Fruit fly (Drosophila melanogaster) whole organism, embryonic: ENCODE measurements around the gene CG4025.

ENCODE experiments used
- CG10267 ChIP-seq: fragments of 200-800 bp; sonication (Bioruptor generic); optimal IDR thresholded peaks from 2 replicates; lab custom pipeline; 2018; ENCODE audit warnings: missing biosample characterization, mild to moderate bottlenecking, missing genetic modification characterization, moderate library complexity
- CG10274 ChIP-seq: fragments of 200-800 bp; sonication (Bioruptor generic); optimal IDR thresholded peaks from 3 replicates; lab custom pipeline; 2017; ENCODE audit warnings: missing biosample characterization, mild to moderate bottlenecking, missing genetic modification characterization
- CG13287 ChIP-seq: fragments of 200-800 bp; sonication (Bioruptor generic); IDR thresholded peaks from 2 replicates; pipeline ENCODE4 v1.3.6; 2022; ENCODE audit warnings: missing biosample characterization, missing genetic modification characterization; ENCODE audit not compliant: partially characterized antibody
- CG13296 ChIP-seq: fragments of 200-800 bp; sonication (Bioruptor generic); optimal IDR thresholded peaks from 3 replicates; lab custom pipeline; 2018; ENCODE audit warnings: missing biosample characterization, mild to moderate bottlenecking, missing genetic modification characterization
- CG13624 ChIP-seq: fragments of 200-800 bp; sonication (Bioruptor generic); optimal IDR thresholded peaks from 2 replicates; lab custom pipeline; 2016; ENCODE audit warnings: missing biosample characterization, missing genetic modification characterization
- CG17612 ChIP-seq: fragments of 200-800 bp; sonication (Bioruptor generic); IDR thresholded peaks from 2 replicates; pipeline ENCODE4 v1.3.6; 2022; ENCODE audit warnings: missing biosample characterization, missing genetic modification characterization
- CG17829 ChIP-seq: fragments of 200-800 bp; optimal IDR thresholded peaks from 2 replicates; lab custom pipeline; 2019; ENCODE audit warnings: missing biosample characterization, mild to moderate bottlenecking, missing genetic modification characterization, moderate library complexity
- CG2129 ChIP-seq: fragments of 200-800 bp; sonication (Bioruptor generic); IDR thresholded peaks from 2 replicates; pipeline ENCODE4 v1.3.6; 2022; ENCODE audit warnings: missing biosample characterization, missing genetic modification characterization; ENCODE audit not compliant: partially characterized antibody
- CG30431 ChIP-seq: fragments of 200-800 bp; sonication (Bioruptor generic); optimal IDR thresholded peaks from 2 replicates; lab custom pipeline; 2017; ENCODE audit warnings: missing biosample characterization, missing genetic modification characterization
- CG34376 ChIP-seq: fragments of 200-800 bp; sonication (Bioruptor generic); optimal IDR thresholded peaks from 2 replicates; lab custom pipeline; 2018; ENCODE audit warnings: missing biosample characterization, mild to moderate bottlenecking, missing genetic modification characterization
- CG3847 ChIP-seq: fragments of 200-800 bp; sonication (Bioruptor generic); IDR thresholded peaks from 2 replicates; pipeline ENCODE4 v1.3.6; 2022; ENCODE audit warnings: missing biosample characterization, missing genetic modification characterization
- CG6254 ChIP-seq: fragments of 200-800 bp; sonication (Bioruptor generic); optimal IDR thresholded peaks from 3 replicates; lab custom pipeline; 2017; ENCODE audit warnings: mild to moderate bottlenecking, missing biosample characterization, missing genetic modification reagents, missing genetic modification characterization
- CG6791 ChIP-seq: fragments of 200-800 bp; sonication (Bioruptor generic); IDR thresholded peaks from 3 replicates; pipeline ENCODE4 v1.3.6; 2022; ENCODE audit warnings: missing biosample characterization, missing genetic modification characterization; ENCODE audit not compliant: partially characterized antibody
- CG7357 ChIP-seq: fragments of 200-800 bp; sonication (Bioruptor generic); IDR thresholded peaks from 3 replicates; pipeline ENCODE4 v1.3.6; 2022; ENCODE audit warnings: missing biosample characterization, missing genetic modification characterization
- CG7786 ChIP-seq: fragments of 200-800 bp; sonication (Bioruptor generic); optimal IDR thresholded peaks from 2 replicates; lab custom pipeline; 2016; ENCODE audit warnings: missing biosample characterization, missing genetic modification characterization
- CG7839 ChIP-seq: fragments of 200-800 bp; sonication (Bioruptor generic); optimal IDR thresholded peaks from 3 replicates; lab custom pipeline; 2018; ENCODE audit warnings: missing biosample characterization, mild to moderate bottlenecking, missing genetic modification characterization, moderate library complexity
- CG8478 ChIP-seq: fragments of >200 bp; optimal IDR thresholded peaks from 2 replicates; lab custom pipeline; 2018
- CG9609 ChIP-seq: fragments of 200-800 bp; sonication (Bioruptor generic); optimal IDR thresholded peaks from 3 replicates; lab custom pipeline; 2016; ENCODE audit warnings: missing biosample characterization, missing genetic modification characterization
- CG9932 ChIP-seq: fragments of 200-800 bp; sonication (Bioruptor generic); IDR thresholded peaks from 2 replicates; pipeline ENCODE4 v1.3.6; 2022; ENCODE audit warnings: missing biosample characterization, missing genetic modification characterization
- D ChIP-seq, 2 experiments: fragments of 200-800 bp in 1 of 2; fragments of >200 bp in 1 of 2; sonication (Bioruptor generic) in 1 of 2; optimal IDR thresholded peaks; 2 replicates in 1 of 2; 3 replicates in 1 of 2; lab custom pipeline; 2017; ENCODE audit warnings: mild to moderate bottlenecking in 1 of 2, missing biosample characterization in 1 of 2, missing genetic modification characterization in 1 of 2, missing genetic modification reagents in 1 of 2
- D19A ChIP-seq: fragments of 200-800 bp; optimal IDR thresholded peaks from 3 replicates; lab custom pipeline; 2019; ENCODE audit warnings: missing biosample characterization, mild to moderate bottlenecking, missing genetic modification characterization, moderate library complexity
- Doc3 ChIP-seq: fragments of 200-800 bp; sonication (Bioruptor generic); IDR thresholded peaks from 3 replicates; pipeline ENCODE4 v1.3.6; 2022; ENCODE audit warnings: missing biosample characterization, missing genetic modification characterization; ENCODE audit not compliant: partially characterized antibody
- Ets65A ChIP-seq: fragments of 200-800 bp; sonication (Bioruptor generic); peaks from one replicate; lab custom pipeline; 2016; ENCODE audit warnings: missing biosample characterization, missing genetic modification characterization
- H15 ChIP-seq: fragments of 200-800 bp; sonication (Bioruptor generic); IDR thresholded peaks from 3 replicates; pipeline ENCODE4 v1.3.6; 2022; ENCODE audit warnings: missing biosample characterization, missing genetic modification characterization
- Hand ChIP-seq: fragments of 200-800 bp; sonication (Bioruptor generic); optimal IDR thresholded peaks from 2 replicates; lab custom pipeline; 2017; ENCODE audit warnings: mild to moderate bottlenecking, missing biosample characterization, missing genetic modification reagents, missing genetic modification characterization
- Lhr ChIP-seq: fragments of 200-800 bp; sonication (Bioruptor generic); optimal IDR thresholded peaks from 3 replicates; lab custom pipeline; 2017; ENCODE audit warnings: mild to moderate bottlenecking, missing biosample characterization, missing genetic modification reagents, missing genetic modification characterization
- Lim3 ChIP-seq: fragments of 200-800 bp; sonication (Bioruptor generic); IDR thresholded peaks from 2 replicates; pipeline ENCODE4 v1.3.6; 2022; ENCODE audit warnings: missing biosample characterization, missing genetic modification characterization
- Lpt ChIP-seq: fragments of >200 bp; optimal IDR thresholded peaks from 2 replicates; lab custom pipeline; 2018; ENCODE audit warnings: missing biosample characterization, missing genetic modification characterization
- Max ChIP-seq: fragments of 200-800 bp; sonication (Bioruptor generic); optimal IDR thresholded peaks from 2 replicates; lab custom pipeline; 2016; ENCODE audit warnings: missing biosample characterization, mild to moderate bottlenecking, missing genetic modification characterization
- NFAT ChIP-seq: fragments of 200-800 bp; sonication (Bioruptor generic); IDR thresholded peaks from 2 replicates; pipeline ENCODE4 v1.3.6; 2022; ENCODE audit warnings: missing biosample characterization, missing genetic modification characterization
- Oli ChIP-seq: fragments of 200-800 bp; sonication (Bioruptor generic); optimal IDR thresholded peaks from 2 replicates; lab custom pipeline; 2018; ENCODE audit warnings: missing biosample characterization, mild to moderate bottlenecking, missing genetic modification characterization, moderate library complexity
- Scr ChIP-seq: fragments of 200-800 bp; sonication (Bioruptor generic); IDR thresholded peaks from 2 replicates; pipeline ENCODE4 v1.3.6; 2022; ENCODE audit warnings: missing biosample characterization, missing genetic modification characterization; ENCODE audit not compliant: partially characterized antibody
- Sox100B ChIP-seq: fragments of 200-800 bp; sonication (Bioruptor generic); optimal IDR thresholded peaks from 3 replicates; lab custom pipeline; 2018; ENCODE audit warnings: missing biosample characterization, mild to moderate bottlenecking, missing genetic modification characterization
- Usf ChIP-seq: fragments of 200-800 bp; sonication (Bioruptor generic); optimal IDR thresholded peaks from 2 replicates; lab custom pipeline; 2017; ENCODE audit warnings: missing genotype, missing biosample characterization, missing genetic modification characterization
- Xbp1 ChIP-seq: fragments of 200-800 bp; sonication (Bioruptor generic); optimal IDR thresholded peaks from 3 replicates; lab custom pipeline; 2016; ENCODE audit warnings: missing biosample characterization, mild to moderate bottlenecking, missing genetic modification characterization
- br ChIP-seq: fragments of >200 bp; optimal IDR thresholded peaks from 2 replicates; lab custom pipeline; 2017
- cg ChIP-seq: fragments of 200-800 bp; sonication (Bioruptor generic); optimal IDR thresholded peaks from 3 replicates; lab custom pipeline; 2019; ENCODE audit warnings: missing biosample characterization, mild to moderate bottlenecking, missing genetic modification characterization, moderate library complexity
- crol ChIP-seq: fragments of 200-800 bp; sonication (Bioruptor generic); IDR thresholded peaks from 2 replicates; pipeline ENCODE4 v1.3.6; 2022; ENCODE audit warnings: missing biosample characterization, missing genetic modification characterization
- ems ChIP-seq: fragments of 200-800 bp; sonication (Bioruptor generic); optimal IDR thresholded peaks from 3 replicates; lab custom pipeline; 2016; ENCODE audit warnings: missing biosample characterization, missing genetic modification characterization
- en ChIP-seq: fragments of 200-800 bp; sonication (Bioruptor generic); optimal IDR thresholded peaks from 2 replicates; lab custom pipeline; 2016; ENCODE audit warnings: missing biosample characterization, missing genetic modification characterization
- eve ChIP-seq, 2 experiments: fragments of >200 bp; optimal IDR thresholded peaks; 2 replicates each; lab custom pipeline; 2017; ENCODE audit warnings: missing biosample characterization in 2 of 2, missing genetic modification characterization in 2 of 2
- eyg ChIP-seq: fragments of 200-800 bp; sonication (Bioruptor generic); optimal IDR thresholded peaks from 3 replicates; lab custom pipeline; 2016; ENCODE audit warnings: missing biosample characterization, missing genetic modification characterization
- hb ChIP-seq: fragments of 200-800 bp; sonication (Bioruptor generic); IDR thresholded peaks from 3 replicates; pipeline ENCODE4 v1.3.6; 2022; ENCODE audit warnings: missing biosample characterization, missing genetic modification characterization; ENCODE audit not compliant: partially characterized antibody
- hkb ChIP-seq, 2 experiments: fragments of 200-800 bp in 1 of 2; fragments of >200 bp in 1 of 2; sonication (Bioruptor generic) in 1 of 2; IDR thresholded peaks in 1 of 2; optimal IDR thresholded peaks in 1 of 2; 2 replicates each; pipeline versions ENCODE4 v1.3.6 to Lab custom; 2017 to 2022; ENCODE audit warnings: missing biosample characterization in 1 of 2, missing genetic modification characterization in 1 of 2
- knrl ChIP-seq: fragments of 200-800 bp; sonication (Bioruptor generic); IDR thresholded peaks from 3 replicates; pipeline ENCODE4 v1.3.6; 2022; ENCODE audit warnings: missing biosample characterization, missing genetic modification characterization; ENCODE audit not compliant: partially characterized antibody
- p53 ChIP-seq: fragments of 200-800 bp; sonication (Bioruptor generic); optimal IDR thresholded peaks from 2 replicates; lab custom pipeline; 2016; ENCODE audit warnings: missing biosample characterization, missing genetic modification characterization
- seq ChIP-seq: fragments of 200-800 bp; sonication (Bioruptor generic); IDR thresholded peaks from 2 replicates; pipeline ENCODE4 v1.3.6; 2022; ENCODE audit warnings: missing biosample characterization, missing genetic modification characterization
- sqz ChIP-seq: fragments of 200-800 bp; sonication (Bioruptor generic); optimal IDR thresholded peaks from 3 replicates; lab custom pipeline; 2018; ENCODE audit warnings: missing biosample characterization, mild to moderate bottlenecking, missing genetic modification characterization
- tll ChIP-seq, 2 experiments: fragments of 200-800 bp in 1 of 2; fragments of >200 bp in 1 of 2; sonication (Bioruptor generic) in 1 of 2; optimal IDR thresholded peaks; 2 replicates each; lab custom pipeline; 2017 to 2019; ENCODE audit warnings: missing biosample characterization in 2 of 2, missing genetic modification characterization in 2 of 2, mild to moderate bottlenecking in 1 of 2, moderate library complexity in 1 of 2
- vfl ChIP-seq: fragments of 200-800 bp; sonication (Bioruptor generic); optimal IDR thresholded peaks from 2 replicates; lab custom pipeline; 2016; ENCODE audit warnings: missing biosample characterization, missing genetic modification characterization

The CG4025 gene

DNA sequence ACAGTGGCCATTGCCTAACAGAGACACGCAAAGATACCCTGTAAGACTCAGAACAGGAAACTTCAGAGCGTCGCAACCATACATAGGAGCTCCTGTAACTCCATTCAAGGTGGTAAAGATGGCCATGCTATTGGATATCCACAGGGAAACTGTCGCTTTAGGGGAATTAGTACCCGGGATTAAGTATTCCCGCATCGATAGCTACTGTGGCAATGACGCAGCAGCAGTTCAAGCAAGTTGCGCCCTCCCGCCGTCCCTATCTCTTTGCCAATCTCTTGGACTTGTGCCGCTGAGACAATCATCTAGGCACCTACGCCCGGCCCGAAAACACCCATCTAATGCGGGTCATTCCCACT lies 6.1 kb upstream of the CG4025 start (continued):
- TF ChIP-seq crol (GFP tag; lab: Robert Waterston, UW) (peak; percentile 28; the same call in 1 of the 2 replicates), CG10274 (GFP tag; lab: Kevin White, UChicago) (peak; percentile 16), CG6254 (GFP tag; lab: Kevin White, UChicago) (no peak), Xbp1 (peak; percentile 15), CG9932 (GFP tag; lab: Robert Waterston, UW) (peak; percentile 83), CG2129 (GFP tag; lab: Robert Waterston, UW) (no peak), hb (GFP tag; lab: Robert Waterston, UW) (no peak), Scr (GFP tag; lab: Robert Waterston, UW) (no peak), CG3847 (GFP tag; lab: Robert Waterston, UW) (peak; percentile 75), CG7357 (GFP tag; lab: Robert Waterston, UW) (peak; percentile 63; the same call in 2 of the 3 replicates), sqz (GFP tag; lab: Kevin White, UChicago) (no peak), CG6791 (GFP tag; lab: Robert Waterston, UW) (no peak), Hand (GFP tag; lab: Kevin White, UChicago) (peak; percentile 66), CG34376 (peak; percentile 33), cg (no peak), eve (GFP tag; optimal IDR thresholded peaks at IDR 0.05; lab: Kevin White, UChicago) (no peak), br (no peak), hkb (optimal IDR thresholded peaks at IDR 0.05; lab: Kevin White, UChicago) (no peak), hkb (GFP tag; IDR thresholded peaks at IDR 0.05; lab: Robert Waterston, UW) (peak; percentile 72), CG13624 (GFP tag; lab: Kevin White, UChicago) (peak; percentile 76), CG17829 (tag; lab: Kevin White, UChicago) (peak; percentile 34), Usf (GFP tag; lab: Kevin White, UChicago) (peak; percentile 43), CG8478 (lab: Kevin White, UChicago) (no peak), Ets65A (GFP tag; lab: Kevin White, UChicago) (peak; percentile 92), Lpt (no peak), CG13287 (GFP tag; lab: Robert Waterston, UW) (0 out of 2 replicates have a peak, but pooled peaks have one; percentile 3), D19A (tag; lab: Kevin White, UChicago) (peak; percentile 25), en (GFP tag; lab: Kevin White, UChicago) (peak; percentile 6), Doc3 (GFP tag; lab: Robert Waterston, UW) (no peak), p53 (GFP tag; lab: Kevin White, UChicago) (no peak), Sox100B (GFP tag; lab: Kevin White, UChicago) (no peak), D (optimal IDR thresholded peaks at IDR 0.05; lab: Kevin White, UChicago) (no peak), D (GFP tag; optimal IDR thresholded peaks at IDR 0.05; lab: Kevin White, UChicago) (peak; percentile 36), Lim3 (no peak), ems (GFP tag; lab: Kevin White, UChicago) (no peak), tll (GFP tag; optimal IDR thresholded peaks at IDR 0.05; lab: Kevin White, UChicago) (no peak), Max (no peak), eyg (GFP tag; lab: Kevin White, UChicago) (peak; percentile 58), Lhr (GFP tag; lab: Kevin White, UChicago) (no peak), NFAT (GFP tag; lab: Robert Waterston, UW) (peak; percentile 68), CG17612 (GFP tag; lab: Robert Waterston, UW) (no peak), knrl (GFP tag; lab: Robert Waterston, UW) (no peak), seq (peak; percentile 66), CG10267 (tag; lab: Kevin White, UChicago) (peak; percentile 15), CG30431 (GFP tag; lab: Kevin White, UChicago) (peak; percentile 16), CG7786 (GFP tag; lab: Kevin White, UChicago) (peak; percentile 47), vfl (GFP tag; lab: Kevin White, UChicago) (no peak), CG9609 (GFP tag; lab: Kevin White, UChicago) (peak; percentile 23), CG7839 (peak; percentile 71), CG13296 (peak; percentile 68), H15 (no peak; the same call in 2 of the 3 replicates), Oli (tag; lab: Kevin White, UChicago) (peak; percentile 41)
